Fruit fly (Drosophila melanogaster) S2 (cell line): ENCODE measurements around the gene sov.

Experiments used
- CG8478 ChIP-seq: fragments of >200 bp; optimal IDR thresholded peaks from 2 replicates; lab custom pipeline; 2018
- CTCF ChIP-seq, 2 experiments: fragments of >200 bp; optimal IDR thresholded peaks; 2 replicates each; lab custom pipeline; 2018

DNA sequence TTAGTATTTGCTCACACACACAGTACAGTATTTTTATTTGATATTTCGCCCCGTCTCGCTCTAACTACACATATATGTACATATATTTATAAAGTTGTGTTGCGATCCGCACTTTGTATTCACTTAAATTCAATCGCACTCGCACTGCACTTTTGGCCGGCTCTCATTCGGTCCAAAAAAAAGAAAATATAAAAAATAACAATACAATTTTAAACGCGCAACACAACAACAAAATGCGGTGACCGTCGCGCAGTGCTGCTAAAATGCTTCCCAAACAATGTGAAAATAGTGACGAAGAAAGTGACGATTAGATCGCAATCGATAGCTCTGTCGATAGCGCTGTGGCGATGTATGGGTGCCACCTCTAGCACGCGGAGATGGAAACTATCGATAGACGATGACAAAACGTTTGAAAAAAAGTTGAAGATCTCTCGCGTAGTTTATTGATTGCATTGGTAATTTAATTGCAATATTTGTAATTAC lies 47.2 kb downstream of the sov start, which contains the start of the genes C3G and pod1:
- peak in 1 of 2 experiments; percentile 35 for TF ChIP-seq CTCF (optimal IDR thresholded peaks at IDR 0.05; lab: Kevin White, UChicago)
- TF ChIP-seq CG8478 (lab: Kevin White, UChicago): no peak
